Worm (Caenorhabditis elegans) whole organism, L1 larva: ENCODE measurements around the gene str-48.
A peak's percentile ranks its signal among the peaks of the same experiment; 100 is the strongest.

Source experiments
- C04F5.9 ChIP-seq: sonication (generic microtip); optimal IDR thresholded peaks from 2 replicates; lab custom pipeline; 2016; ENCODE audit warnings: missing genetic modification characterization, missing compliant biosample characterization
- F16B12.6 ChIP-seq: fragments of 150-350 bp; optimal IDR thresholded peaks from 2 replicates; lab custom pipeline; 2014; ENCODE audit warnings: missing biosample characterization, missing genetic modification characterization
- aha-1 ChIP-seq: fragments of 150-350 bp; optimal IDR thresholded peaks from 2 replicates; lab custom pipeline; 2014; ENCODE audit warnings: missing biosample characterization, missing genetic modification characterization
- ceh-63 ChIP-seq: fragments of 200-800 bp; sonication (Bioruptor generic); optimal IDR thresholded peaks from 2 replicates; lab custom pipeline; 2018; ENCODE audit warnings: mild to moderate bottlenecking, missing genetic modification characterization, missing compliant biosample characterization
- ceh-90 ChIP-seq: sonication (generic microtip); optimal IDR thresholded peaks from 2 replicates; lab custom pipeline; 2016; ENCODE audit warnings: missing genetic modification characterization, missing compliant biosample characterization
- dpl-1 ChIP-seq, 3 experiments: fragments of 150-350 bp in 2 of 3; sonication (generic microtip) in 1 of 3; optimal IDR thresholded peaks; 2 replicates each; lab custom pipeline; 2014 to 2017; ENCODE audit warnings: missing biosample characterization in 3 of 3, missing genetic modification characterization in 3 of 3, missing genetic modification reagents in 3 of 3
- dsc-1 ChIP-seq: sonication (generic microtip); optimal IDR thresholded peaks from 2 replicates; lab custom pipeline; 2016; ENCODE audit warnings: mild to moderate bottlenecking, missing genetic modification characterization, missing compliant biosample characterization
- efl-1 ChIP-seq, 4 experiments: fragments of 150-350 bp; optimal IDR thresholded peaks in 3 of 4; peaks in 1 of 4; 1 replicate in 1 of 4; 2 replicates in 3 of 4; lab custom pipeline; 2014; ENCODE audit warnings: missing biosample characterization in 2 of 4, missing genetic modification characterization in 2 of 4, missing genetic modification reagents in 2 of 4
- efl-3 ChIP-seq: fragments of 200-800 bp; sonication (Bioruptor generic); optimal IDR thresholded peaks from 2 replicates; lab custom pipeline; 2018; ENCODE audit warnings: mild to moderate bottlenecking, missing genetic modification characterization, missing compliant biosample characterization
- egl-13 ChIP-seq: sonication (generic microtip); optimal IDR thresholded peaks from 2 replicates; lab custom pipeline; 2016; ENCODE audit warnings: missing genotype, missing genetic modification reagents, missing genetic modification characterization, missing compliant biosample characterization
- elt-3 ChIP-seq, 6 experiments: fragments of 150-350 bp in 1 of 6; sonication (generic microtip); optimal IDR thresholded peaks; 2 replicates each; lab custom pipeline; 2017 to 2018; ENCODE audit warnings: missing biosample characterization in 6 of 6, missing genetic modification characterization in 6 of 6, inconsistent platforms in 1 of 6
- ets-5 ChIP-seq: fragments of 200-800 bp; sonication (Bioruptor generic); IDR thresholded peaks from 2 replicates; pipeline ENCODE4 v1.3.6; 2022; ENCODE audit warnings: missing genetic modification characterization, missing compliant biosample characterization
- fkh-8 ChIP-seq: sonication (generic microtip); optimal IDR thresholded peaks from 2 replicates; lab custom pipeline; 2016; ENCODE audit warnings: mild to moderate bottlenecking, missing genetic modification characterization, missing compliant biosample characterization
- fos-1 ChIP-seq: fragments of 150-350 bp; optimal IDR thresholded peaks from 2 replicates; lab custom pipeline; 2014; ENCODE audit warnings: missing biosample characterization, missing genetic modification characterization
- hlh-17 ChIP-seq: fragments of 200-800 bp; sonication (Bioruptor generic); optimal IDR thresholded peaks from 2 replicates; lab custom pipeline; 2018; ENCODE audit warnings: missing genetic modification characterization, mild to moderate bottlenecking, missing compliant biosample characterization, moderate library complexity, borderline replicate concordance
- hpl-2 ChIP-seq: fragments of 150-350 bp; optimal IDR thresholded peaks from 2 replicates; lab custom pipeline; 2014; ENCODE audit warnings: missing biosample characterization, missing genetic modification reagents, missing genetic modification characterization
- irx-1 ChIP-seq: sonication (generic microtip); optimal IDR thresholded peaks from 2 replicates; lab custom pipeline; 2016; ENCODE audit warnings: missing genetic modification characterization, missing compliant biosample characterization
- lin-35 ChIP-seq, 2 experiments: fragments of 150-350 bp; optimal IDR thresholded peaks; 2 replicates each; lab custom pipeline; 2014; ENCODE audit warnings: missing biosample characterization in 2 of 2, missing genetic modification characterization in 2 of 2, missing genetic modification reagents in 2 of 2
- lir-3 ChIP-seq: sonication (generic microtip); optimal IDR thresholded peaks from 2 replicates; lab custom pipeline; 2016; ENCODE audit warnings: mild to moderate bottlenecking, missing genetic modification characterization, moderate library complexity, missing compliant biosample characterization; ENCODE audit not compliant: poor library complexity
- lsy-2 ChIP-seq, 2 experiments: fragments of 150-350 bp; optimal IDR thresholded peaks; 2 replicates each; lab custom pipeline; 2014; ENCODE audit warnings: missing biosample characterization in 2 of 2, missing genetic modification characterization in 2 of 2
- mab-9 ChIP-seq: fragments of 200-800 bp; sonication (Bioruptor generic); IDR thresholded peaks from 2 replicates; pipeline ENCODE4 v1.3.6; 2022; ENCODE audit warnings: missing genetic modification reagents, missing genetic modification characterization, missing compliant biosample characterization
- mdl-1 ChIP-seq, 2 experiments: fragments of 150-350 bp; optimal IDR thresholded peaks; 2 replicates each; lab custom pipeline; 2014 to 2017; ENCODE audit warnings: missing biosample characterization in 2 of 2, missing genetic modification characterization in 2 of 2, inconsistent platforms in 1 of 2
- mep-1 ChIP-seq: fragments of 150-350 bp; optimal IDR thresholded peaks from 2 replicates; lab custom pipeline; 2014; ENCODE audit warnings: missing biosample characterization, missing genetic modification characterization
- nhr-11 ChIP-seq: fragments of 150-350 bp; optimal IDR thresholded peaks from 2 replicates; lab custom pipeline; 2014; ENCODE audit warnings: missing biosample characterization, missing genetic modification characterization
- nhr-28 ChIP-seq: fragments of 150-350 bp; optimal IDR thresholded peaks from 2 replicates; lab custom pipeline; 2014; ENCODE audit warnings: missing biosample characterization, missing genetic modification characterization
- nhr-47 ChIP-seq: sonication (generic microtip); optimal IDR thresholded peaks from 2 replicates; lab custom pipeline; 2016; ENCODE audit warnings: mild to moderate bottlenecking, missing genetic modification characterization, moderate library complexity, missing compliant biosample characterization
- nhr-85 ChIP-seq: sonication (generic microtip); peaks from one replicate; lab custom pipeline; 2016; ENCODE audit warnings: missing genetic modification characterization, inconsistent platforms, missing compliant biosample characterization
- pqm-1 ChIP-seq: sonication (generic microtip); optimal IDR thresholded peaks from 3 replicates; lab custom pipeline; 2017; ENCODE audit warnings: missing biosample characterization, missing genetic modification characterization
- rnt-1 ChIP-seq: sonication (generic microtip); optimal IDR thresholded peaks from 2 replicates; lab custom pipeline; 2016; ENCODE audit warnings: mild to moderate bottlenecking, missing genetic modification characterization, moderate library complexity, missing compliant biosample characterization
- skn-1 ChIP-seq: fragments of 150-350 bp; optimal IDR thresholded peaks from 2 replicates; lab custom pipeline; 2014; ENCODE audit warnings: missing biosample characterization, missing genetic modification characterization
- snpc-4 ChIP-seq: fragments of 150-350 bp; optimal IDR thresholded peaks from 2 replicates; lab custom pipeline; 2014; ENCODE audit warnings: missing biosample characterization, missing genetic modification characterization
- sox-4 ChIP-seq: sonication (generic microtip); optimal IDR thresholded peaks from 2 replicates; lab custom pipeline; 2016; ENCODE audit warnings: missing genetic modification characterization, missing compliant biosample characterization
- unc-30 ChIP-seq: sonication (generic microtip); optimal IDR thresholded peaks from 2 replicates; lab custom pipeline; 2017; ENCODE audit warnings: missing biosample characterization, missing genetic modification characterization
- unc-86 ChIP-seq: sonication (generic microtip); optimal IDR thresholded peaks from 2 replicates; lab custom pipeline; 2016; ENCODE audit warnings: missing genetic modification characterization, missing compliant biosample characterization
- unc-98 ChIP-seq: fragments of 200-800 bp; sonication (Bioruptor generic); IDR thresholded peaks from 2 replicates; pipeline ENCODE4 v1.3.6; 2022; ENCODE audit warnings: missing genetic modification characterization, missing compliant biosample characterization

The str-48 gene

ce11 chrIV:7167983-7168760 is 46.4 kb downstream of the str-48 start, which contains the start of gene skr-16:
skr-16 (plus strand) TSS chrIV:7168710.
- TF ChIP-seq mab-9 (GFP tag; lab: Robert Waterston, UW), result no peak
- peak; percentile 13 for TF ChIP-seq skn-1
- TF ChIP-seq elt-3 (tag; optimal IDR thresholded peaks at IDR 0.05; lab: Kevin White, UChicago), result no peak
- no peak for TF ChIP-seq unc-86 (tag; lab: Kevin White, UChicago)
- TF ChIP-seq fkh-8, result peak; percentile 6
- peak in 1 of 2 experiments; percentile 47 for TF ChIP-seq mdl-1 (tag; optimal IDR thresholded peaks at IDR 0.05; lab: Kevin White, UChicago)
- TF ChIP-seq efl-1 (optimal IDR thresholded peaks at IDR 0.05; lab: Kevin White, UChicago), result peak; percentile 7 to 50
- peak; percentile 64 to 92 for TF ChIP-seq efl-1 (GFP tag; optimal IDR thresholded peaks at IDR 0.05 in 1 of 2; lab: Kevin White, UChicago)
- TF ChIP-seq ets-5 (GFP tag; lab: Robert Waterston, UW), result no peak
- TF ChIP-seq F16B12.6 (tag; lab: Kevin White, UChicago), result peak; percentile 82
- TF ChIP-seq aha-1 (tag; lab: Kevin White, UChicago), result no peak
- peak; percentile 79 for TF ChIP-seq mep-1 (tag; lab: Kevin White, UChicago)
- TF ChIP-seq snpc-4 (tag; lab: Kevin White, UChicago), result peak; percentile 9
- TF ChIP-seq dpl-1 (GFP tag; optimal IDR thresholded peaks at IDR 0.05; lab: Kevin White, UChicago), result peak; percentile 26 to 70 (median 27)
- no peak for TF ChIP-seq ceh-63
- TF ChIP-seq lsy-2 (tag; optimal IDR thresholded peaks at IDR 0.05; lab: Kevin White, UChicago), result peak in 1 of 2 experiments; percentile 20
- peak; percentile 1 for TF ChIP-seq rnt-1 (tag; lab: Kevin White, UChicago)
- TF ChIP-seq nhr-47 (tag; lab: Kevin White, UChicago), result peak; percentile 5
- peak; percentile 55 for TF ChIP-seq nhr-85
- no peak for TF ChIP-seq fos-1
- peak; percentile 32 for TF ChIP-seq dsc-1 (tag; lab: Kevin White, UChicago)
- TF ChIP-seq lin-35 (GFP tag; optimal IDR thresholded peaks at IDR 0.05; lab: Kevin White, UChicago), result peak; percentile 22 to 64

DNA sequence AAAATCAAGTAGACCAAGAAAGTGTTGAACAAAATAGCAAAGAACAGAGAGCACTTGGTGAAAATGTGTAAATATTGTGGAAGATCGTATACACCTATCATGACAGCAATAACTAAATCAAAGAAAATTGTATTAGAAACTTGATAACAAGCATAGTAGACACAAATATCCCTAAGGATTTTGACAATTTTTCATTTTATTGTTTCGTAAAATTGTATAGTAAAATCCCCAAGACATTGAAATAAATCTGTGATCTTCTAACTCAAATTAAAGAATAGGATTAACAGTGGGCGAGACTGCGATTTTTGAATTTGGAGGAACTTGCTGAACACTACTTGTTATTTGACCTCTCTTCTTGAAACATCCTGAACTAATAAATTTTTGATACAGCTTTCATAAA is 49.4 kb downstream of the str-48 start, which contains the start of gene str-220:
Gene str-220, minus strand, starts transcription at position 101 of the 400 bp plus-strand sequence.
- no peak for TF ChIP-seq irx-1 (tag; lab: Kevin White, UChicago)
- no peak for TF ChIP-seq nhr-11
- no peak for TF ChIP-seq egl-13
- no peak for TF ChIP-seq pqm-1
- TF ChIP-seq hpl-2 (GFP tag; lab: Kevin White, UChicago), result no peak
- TF ChIP-seq C04F5.9, result no peak
- TF ChIP-seq efl-3 (GFP tag; lab: Kevin White, UChicago), result no peak
- no peak for TF ChIP-seq skn-1
- no peak for TF ChIP-seq nhr-47 (tag; lab: Kevin White, UChicago)
- TF ChIP-seq lir-3 (tag; lab: Kevin White, UChicago), result no peak
- TF ChIP-seq ceh-90 (tag; lab: Kevin White, UChicago), result no peak
- TF ChIP-seq unc-30, result no peak
- no peak for TF ChIP-seq nhr-28 (tag; lab: Kevin White, UChicago)
- no peak for TF ChIP-seq unc-98 (GFP tag; lab: Robert Waterston, UW)

- peak; percentile 39 for TF ChIP-seq sox-4
- no peak for TF ChIP-seq hlh-17 (GFP tag; lab: Kevin White, UChicago)
These were observed 51.7 kb downstream of the str-48 start, which contains the start of gene str-1 for ce11 chrIV:7173489-7173888. str-1 (plus strand) TSS chrIV:7173789.
